Fruit fly (Drosophila melanogaster): ENCODE data around the gene CG9609.
A peak's percentile ranks its signal among the peaks of the same experiment; 100 is the strongest.

DNA sequence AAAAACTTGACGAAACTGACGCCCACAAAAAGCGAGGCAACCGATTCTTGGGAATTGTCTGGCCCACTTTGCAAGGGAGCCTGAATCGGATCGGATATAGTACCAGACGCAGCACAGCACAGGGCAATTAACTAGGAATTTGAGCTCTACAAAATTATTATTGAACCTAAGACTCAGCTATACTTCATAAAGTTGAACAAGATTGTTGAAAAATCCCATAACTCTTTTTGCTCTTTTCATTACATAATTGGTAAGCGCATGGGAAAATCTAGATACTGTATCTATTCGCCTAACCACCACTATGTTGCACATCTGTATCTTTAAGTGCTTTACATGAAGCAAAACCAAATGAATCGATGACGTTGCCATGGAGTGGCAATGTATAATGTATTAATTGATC, 46.3 kb upstream of the CG9609 start:
- peak; percentile 57 for TF ChIP-seq CG2202 (tag; optimal IDR thresholded peaks at IDR 0.05)
- TF ChIP-seq h (optimal IDR thresholded peaks at IDR 0.05), result no peak
- peak; percentile 70 for TF ChIP-seq CG14441 (GFP tag; IDR thresholded peaks at IDR 0.05)
- TF ChIP-seq CG4820 (GFP tag; optimal IDR thresholded peaks at IDR 0.05), result peak; percentile 75
- peak; percentile 19 for TF ChIP-seq D19B (GFP tag; optimal IDR thresholded peaks at IDR 0.05)
- TF ChIP-seq CG4617 (GFP tag; optimal IDR thresholded peaks at IDR 0.05; ENCODE audit: borderline replicate concordance), result peak; percentile 14
- TF ChIP-seq Antp (GFP tag; optimal IDR thresholded peaks at IDR 0.05), result peak; percentile 68
- TF ChIP-seq ewg (GFP tag; optimal IDR thresholded peaks at IDR 0.05), result peak; percentile 68
- TF ChIP-seq bcd (GFP tag; optimal IDR thresholded peaks at IDR 0.05), result peak; percentile 71
